Worm (Caenorhabditis elegans): ENCODE results near the gene cyld-1.
A peak's percentile ranks its signal among the peaks of the same experiment; 100 is the strongest.

The cyld-1 gene

ce11 chrIII:9910608-9911479 is at the start of gene cyld-1, which contains the start of gene F40F12.9:
Gene cyld-1, minus strand, starts transcription at chrIII:9910658.
Gene F40F12.9, plus strand, starts transcription at chrIII:9911328.
- no peak for TF ChIP-seq lin-54 (GFP tag; optimal IDR thresholded peaks at IDR 0.05)
- no peak for TF ChIP-seq cebp-1 (GFP tag; IDR thresholded peaks at IDR 0.05)
- TF ChIP-seq cebp-1 (tag; optimal IDR thresholded peaks at IDR 0.05): peak; percentile 35
- TF ChIP-seq ceh-27 (GFP tag; optimal IDR thresholded peaks at IDR 0.05): no peak
- TF ChIP-seq B0019.2 (GFP tag; conservative IDR thresholded peaks at IDR 0.05): no peak
- TF ChIP-seq efl-1 (GFP tag; optimal IDR thresholded peaks at IDR 0.05): peak; percentile 25
- no peak for TF ChIP-seq egrh-3 (GFP tag; IDR thresholded peaks at IDR 0.05)
- no peak for TF ChIP-seq die-1 (tag; optimal IDR thresholded peaks at IDR 0.05)
- peak; percentile 55 for TF ChIP-seq madf-8 (GFP tag; conservative IDR thresholded peaks at IDR 0.05)
- TF ChIP-seq ceh-100 (GFP tag; IDR thresholded peaks at IDR 0.05): no peak
- peak; percentile 6 for TF ChIP-seq xnd-1 (tag; optimal IDR thresholded peaks at IDR 0.05)
- no peak for TF ChIP-seq attf-6 (GFP tag; IDR thresholded peaks at IDR 0.05)
- no peak for TF ChIP-seq nhr-90 (tag; optimal IDR thresholded peaks at IDR 0.05)
- TF ChIP-seq dpff-1 (tag; optimal IDR thresholded peaks at IDR 0.05): no peak
- TF ChIP-seq athp-1 (tag; optimal IDR thresholded peaks at IDR 0.05): no peak
- TF ChIP-seq mes-4 (tag; optimal IDR thresholded peaks at IDR 0.05): no peak
- TF ChIP-seq snpc-3.4 (tag; optimal IDR thresholded peaks at IDR 0.05): peak; percentile 18
- TF ChIP-seq cebp-2 (GFP tag; IDR thresholded peaks at IDR 0.05): no peak
- TF ChIP-seq let-607 (tag; optimal IDR thresholded peaks at IDR 0.05): no peak
- no peak for TF ChIP-seq egl-18 (GFP tag; IDR thresholded peaks at IDR 0.05)
- peak; percentile 62 for TF ChIP-seq nhr-80 (tag; optimal IDR thresholded peaks at IDR 0.05)
- peak; percentile 60 for TF ChIP-seq ceh-91 (GFP tag; IDR thresholded peaks at IDR 0.05)
- TF ChIP-seq D2030.7 (GFP tag; IDR thresholded peaks at IDR 0.05): peak; percentile 50
- TF ChIP-seq lsl-1 (GFP tag; optimal IDR thresholded peaks at IDR 0.05): peak; percentile 86
- no peak for TF ChIP-seq akir-1 (GFP tag; optimal IDR thresholded peaks at IDR 0.05)
- no peak for TF ChIP-seq rcor-1 (GFP tag; IDR thresholded peaks at IDR 0.05)
- no peak for TF ChIP-seq K11D2.4 (GFP tag; IDR thresholded peaks at IDR 0.05)
- TF ChIP-seq madf-6 (GFP tag; IDR thresholded peaks at IDR 0.05): peak; percentile 75
- peak; percentile 60 for TF ChIP-seq snpc-1.3 (tag; optimal IDR thresholded peaks at IDR 0.05; ENCODE audit: insufficient read depth)
- no peak for TF ChIP-seq aptf-3 (GFP tag; IDR thresholded peaks at IDR 0.05)
- TF ChIP-seq attf-3 (GFP tag; conservative IDR thresholded peaks at IDR 0.05): no peak
- TF ChIP-seq Y53F4B.3 (GFP tag; IDR thresholded peaks at IDR 0.05): no peak
- no peak for TF ChIP-seq F39B2.1 (GFP tag; IDR thresholded peaks at IDR 0.05)
- TF ChIP-seq hsf-1 (GFP tag; IDR thresholded peaks at IDR 0.05): no peak
- no peak for TF ChIP-seq lin-35 (GFP tag; optimal IDR thresholded peaks at IDR 0.05)
- no peak for TF ChIP-seq madf-3 (GFP tag; IDR thresholded peaks at IDR 0.05)
- TF ChIP-seq aptf-2 (GFP tag; conservative IDR thresholded peaks at IDR 0.05): no peak
- TF ChIP-seq nfyb-1 (GFP tag; IDR thresholded peaks at IDR 0.05): no peak
- no peak for TF ChIP-seq ccch-3 (GFP tag; optimal IDR thresholded peaks at IDR 0.05)
- TF ChIP-seq ZK185.1 (tag; optimal IDR thresholded peaks at IDR 0.05; ENCODE audit: poor library complexity, severe bottlenecking): no peak
- no peak for TF ChIP-seq lir-1 (GFP tag; conservative IDR thresholded peaks at IDR 0.05)
- TF ChIP-seq tbx-9 (tag; optimal IDR thresholded peaks at IDR 0.05; ENCODE audit: borderline replicate concordance): no peak
- TF ChIP-seq nhr-179 (tag; optimal IDR thresholded peaks at IDR 0.05): no peak
- no peak for TF ChIP-seq lsy-27 (tag; optimal IDR thresholded peaks at IDR 0.05; ENCODE audit: borderline replicate concordance, insufficient read depth)
- TF ChIP-seq ztf-3 (GFP tag; optimal IDR thresholded peaks at IDR 0.05): no peak
- no peak for TF ChIP-seq F10E7.11 (tag; optimal IDR thresholded peaks at IDR 0.05)
- no peak for TF ChIP-seq F37B4.10 (GFP tag; IDR thresholded peaks at IDR 0.05)
